Fruit fly (Drosophila melanogaster) whole organism, wandering third instar larva: ENCODE results near the gene PpV.

Source experiments
- Abd-B ChIP-seq: fragments of >200 bp; optimal IDR thresholded peaks from 2 replicates; lab custom pipeline; 2017; ENCODE audit warnings: missing biosample characterization, missing genetic modification characterization
- CG32264 ChIP-seq: fragments of 200-800 bp; sonication (Bioruptor generic); optimal IDR thresholded peaks from 2 replicates; lab custom pipeline; 2016; ENCODE audit warnings: missing biosample characterization, missing genetic modification characterization
- CG9705 ChIP-seq: fragments of 200-800 bp; sonication (Bioruptor generic); optimal IDR thresholded peaks from 2 replicates; lab custom pipeline; 2018; ENCODE audit warnings: missing biosample characterization, mild to moderate bottlenecking, missing genetic modification characterization
- CrebA ChIP-seq: fragments of 200-800 bp; sonication (Bioruptor generic); optimal IDR thresholded peaks from 2 replicates; lab custom pipeline; 2016; ENCODE audit warnings: missing biosample characterization, mild to moderate bottlenecking, missing genetic modification characterization, borderline replicate concordance
- Dfd ChIP-seq: fragments of >200 bp; optimal IDR thresholded peaks from 2 replicates; lab custom pipeline; 2017; ENCODE audit warnings: missing biosample characterization, missing genetic modification characterization
- Dif ChIP-seq: fragments of 200-275, 200-300 bp; sonication (Bioruptor generic); optimal IDR thresholded peaks from 2 replicates; lab custom pipeline; 2018; ENCODE audit warnings: missing biosample characterization, missing genetic modification characterization; ENCODE audit not compliant: partially characterized antibody
- GATAd ChIP-seq: sonication (Bioruptor generic); optimal IDR thresholded peaks from 2 replicates; lab custom pipeline; 2016; ENCODE audit warnings: missing biosample characterization, missing genetic modification characterization
- HLH106 ChIP-seq: fragments of 200-800 bp; optimal IDR thresholded peaks from 3 replicates; lab custom pipeline; 2019; ENCODE audit warnings: missing biosample characterization, mild to moderate bottlenecking, missing genetic modification characterization, moderate library complexity
- Hnf4 ChIP-seq: fragments of 200-800 bp; sonication (Bioruptor generic); optimal IDR thresholded peaks from 2 replicates; lab custom pipeline; 2016; ENCODE audit warnings: missing biosample characterization, mild to moderate bottlenecking, missing genetic modification characterization
- Hr78 ChIP-seq: fragments of >200 bp; optimal IDR thresholded peaks from 2 replicates; lab custom pipeline; 2017; ENCODE audit warnings: missing biosample characterization, missing genetic modification characterization
- Hr83 ChIP-seq: fragments of 200-300 bp; sonication (Bioruptor generic); optimal IDR thresholded peaks from 2 replicates; lab custom pipeline; 2016; ENCODE audit warnings: missing biosample characterization, mild to moderate bottlenecking, missing genetic modification characterization, moderate library complexity; ENCODE audit not compliant: poor library complexity, severe bottlenecking
- Jra ChIP-seq: sonication (Bioruptor generic); optimal IDR thresholded peaks from 2 replicates; lab custom pipeline; 2016; ENCODE audit warnings: missing biosample characterization, missing genetic modification characterization
- Mio ChIP-seq: sonication (Bioruptor generic); optimal IDR thresholded peaks from 2 replicates; lab custom pipeline; 2016; ENCODE audit warnings: missing biosample characterization, missing genetic modification characterization
- Myc ChIP-seq: fragments of >200 bp; optimal IDR thresholded peaks from 2 replicates; lab custom pipeline; 2017
- N ChIP-seq: fragments of >200 bp; optimal IDR thresholded peaks from 2 replicates; lab custom pipeline; 2018; ENCODE audit warnings: missing biosample characterization, missing external identifiers, missing genetic modification characterization
- OdsH ChIP-seq: fragments of 200-800 bp; sonication (Bioruptor generic); optimal IDR thresholded peaks from 2 replicates; lab custom pipeline; 2016; ENCODE audit warnings: missing biosample characterization, mild to moderate bottlenecking, missing genetic modification characterization
- Rel ChIP-seq, 2 experiments: fragments of 200-800 bp; sonication (Bioruptor generic) in 1 of 2; optimal IDR thresholded peaks; 2 replicates in 1 of 2; 3 replicates in 1 of 2; lab custom pipeline; 2016 to 2019; ENCODE audit warnings: mild to moderate bottlenecking in 2 of 2, missing biosample characterization in 2 of 2, missing genetic modification characterization in 2 of 2, moderate library complexity in 1 of 2
- Sp1 ChIP-seq: fragments of 200-800 bp; sonication (Bioruptor generic); optimal IDR thresholded peaks from 3 replicates; lab custom pipeline; 2019; ENCODE audit warnings: missing biosample characterization, mild to moderate bottlenecking, missing genetic modification characterization, moderate library complexity
- Vsx2 ChIP-seq: fragments of 200-300, 225-300 bp; sonication (Bioruptor generic); optimal IDR thresholded peaks from 2 replicates; lab custom pipeline; 2018; ENCODE audit warnings: missing biosample characterization, missing genetic modification characterization; ENCODE audit not compliant: partially characterized antibody
- br ChIP-seq: fragments of 200-800 bp; sonication (Bioruptor generic); optimal IDR thresholded peaks from 2 replicates; lab custom pipeline; 2016; ENCODE audit warnings: missing biosample characterization, missing genetic modification characterization
- brk ChIP-seq: fragments of 200-800 bp; sonication (Bioruptor generic); optimal IDR thresholded peaks from 2 replicates; lab custom pipeline; 2016; ENCODE audit warnings: missing biosample characterization, mild to moderate bottlenecking, missing genetic modification characterization
- dl ChIP-seq, 2 experiments: fragments of 175-275, 200-275 bp in 1 of 2; fragments of 200-275 bp in 1 of 2; sonication (Bioruptor generic); optimal IDR thresholded peaks; lab custom pipeline; 2018; ENCODE audit warnings: mild to moderate bottlenecking in 2 of 2, missing biosample characterization in 2 of 2, missing genetic modification characterization in 2 of 2, moderate library complexity in 2 of 2; ENCODE audit not compliant: partially characterized antibody in 2 of 2, insufficient read depth in 1 of 2
- dmrt93B ChIP-seq: fragments of 200-800 bp; sonication (Bioruptor generic); optimal IDR thresholded peaks from 2 replicates; lab custom pipeline; 2018; ENCODE audit warnings: missing biosample characterization, mild to moderate bottlenecking, missing genetic modification characterization
- dsf ChIP-seq: sonication (Bioruptor generic); optimal IDR thresholded peaks from 2 replicates; lab custom pipeline; 2016; ENCODE audit warnings: missing biosample characterization, missing genetic modification characterization, borderline replicate concordance
- ey ChIP-seq: fragments of 200-800 bp; sonication (Bioruptor generic); optimal IDR thresholded peaks from 2 replicates; lab custom pipeline; 2016; ENCODE audit warnings: missing biosample characterization, missing genetic modification characterization
- foxo ChIP-seq, 2 experiments: fragments of 200-800 bp; sonication (Bioruptor generic); optimal IDR thresholded peaks; 2 replicates in 1 of 2; 3 replicates in 1 of 2; lab custom pipeline; 2016 to 2017; ENCODE audit warnings: missing biosample characterization in 2 of 2, missing genetic modification characterization in 2 of 2
- fru ChIP-seq: fragments of 200-800 bp; sonication (Bioruptor generic); optimal IDR thresholded peaks from 3 replicates; lab custom pipeline; 2016; ENCODE audit warnings: missing biosample characterization, mild to moderate bottlenecking, missing genetic modification characterization
- h ChIP-seq: fragments of 200-800 bp; sonication (Bioruptor generic); optimal IDR thresholded peaks from 3 replicates; lab custom pipeline; 2016; ENCODE audit warnings: missing biosample characterization, mild to moderate bottlenecking, missing genetic modification characterization
- jim ChIP-seq: fragments of 175-275, 200-325 bp; sonication (Bioruptor generic); optimal IDR thresholded peaks from 2 replicates; lab custom pipeline; 2016; ENCODE audit warnings: missing biosample characterization, mild to moderate bottlenecking, missing genetic modification characterization
- lola ChIP-seq: fragments of >200 bp; optimal IDR thresholded peaks from 2 replicates; lab custom pipeline; 2017; ENCODE audit warnings: missing biosample characterization, missing genetic modification characterization
- pan ChIP-seq: fragments of >200 bp; optimal IDR thresholded peaks from 2 replicates; lab custom pipeline; 2017
- psq ChIP-seq: fragments of 200-800 bp; sonication (Bioruptor generic); optimal IDR thresholded peaks from 3 replicates; lab custom pipeline; 2017; ENCODE audit warnings: missing biosample characterization, mild to moderate bottlenecking, missing genetic modification characterization, moderate library complexity
- rgr ChIP-seq: fragments of 200-800 bp; sonication (Bioruptor generic); optimal IDR thresholded peaks from 3 replicates; lab custom pipeline; 2016; ENCODE audit warnings: missing biosample characterization, mild to moderate bottlenecking, missing genetic modification characterization
- sage ChIP-seq: fragments of 200-800 bp; sonication (Bioruptor generic); optimal IDR thresholded peaks from 2 replicates; lab custom pipeline; 2016; ENCODE audit warnings: missing biosample characterization, mild to moderate bottlenecking, missing genetic modification characterization
- sv ChIP-seq: fragments of 200-800 bp; sonication (Bioruptor generic); optimal IDR thresholded peaks from 3 replicates; lab custom pipeline; 2016; ENCODE audit warnings: missing biosample characterization, missing genetic modification characterization
- tai ChIP-seq: sonication (Bioruptor generic); optimal IDR thresholded peaks from 2 replicates; lab custom pipeline; 2016; ENCODE audit warnings: missing biosample characterization, missing genetic modification characterization
- usp ChIP-seq: fragments of >200 bp; optimal IDR thresholded peaks from 2 replicates; lab custom pipeline; 2017; ENCODE audit warnings: missing biosample characterization, missing genetic modification characterization
- woc ChIP-seq: sonication (Bioruptor generic); optimal IDR thresholded peaks from 2 replicates; lab custom pipeline; 2016; ENCODE audit warnings: missing biosample characterization, mild to moderate bottlenecking, missing genetic modification characterization

Gene PpV

dm6 chrX:6350213-6350679 is 22.5 kb downstream of the PpV start, which contains the start of the genes ND-B16.6 and kdn:
Gene ND-B16.6 (minus strand): TSS chrX:6350401.
Gene kdn (plus strand): TSS chrX:6350629.
- TF ChIP-seq Rel (GFP tag; optimal IDR thresholded peaks at IDR 0.05; lab: Kevin White, UChicago) (no peak), Rel (tag; optimal IDR thresholded peaks at IDR 0.05; lab: Kevin White, UChicago) (no peak), jim (no peak), N (GFP tag; lab: Kevin White, UChicago) (no peak), Dif (GFP tag; lab: Kevin White, UChicago) (no peak), OdsH (GFP tag; lab: Kevin White, UChicago) (no peak), usp (no peak), sage (GFP tag; lab: Kevin White, UChicago) (no peak), Myc (no peak), dl (GFP tag; optimal IDR thresholded peaks at IDR 0.05; lab: Kevin White, UChicago; ENCODE audit: insufficient read depth in 1 of 2, partially characterized antibody in 2 of 2) (no peak), fru (no peak), Mio (GFP tag; lab: Kevin White, UChicago) (no peak), lola (no peak), woc (GFP tag; lab: Kevin White, UChicago) (no peak), foxo (GFP tag; optimal IDR thresholded peaks at IDR 0.05; lab: Kevin White, UChicago) (no peak), Hr83 (GFP tag; lab: Kevin White, UChicago) (no peak), dmrt93B (GFP tag; lab: Kevin White, UChicago) (no peak), pan (lab: Kevin White, UChicago) (no peak), CG9705 (GFP tag; lab: Kevin White, UChicago) (no peak), Dfd (no peak), Hnf4 (GFP tag; lab: Kevin White, UChicago) (no peak)

- TF ChIP-seq Mio (GFP tag; lab: Kevin White, UChicago), result no peak
- TF ChIP-seq lola, result no peak
- TF ChIP-seq jim, result no peak
- TF ChIP-seq Rel (GFP tag; optimal IDR thresholded peaks at IDR 0.05; lab: Kevin White, UChicago), result no peak
- peak; percentile 92 for TF ChIP-seq Rel (tag; optimal IDR thresholded peaks at IDR 0.05; lab: Kevin White, UChicago)
Measured at dm6 chrX:6349231-6349630, 23.5 kb downstream of the PpV start.

DNA sequence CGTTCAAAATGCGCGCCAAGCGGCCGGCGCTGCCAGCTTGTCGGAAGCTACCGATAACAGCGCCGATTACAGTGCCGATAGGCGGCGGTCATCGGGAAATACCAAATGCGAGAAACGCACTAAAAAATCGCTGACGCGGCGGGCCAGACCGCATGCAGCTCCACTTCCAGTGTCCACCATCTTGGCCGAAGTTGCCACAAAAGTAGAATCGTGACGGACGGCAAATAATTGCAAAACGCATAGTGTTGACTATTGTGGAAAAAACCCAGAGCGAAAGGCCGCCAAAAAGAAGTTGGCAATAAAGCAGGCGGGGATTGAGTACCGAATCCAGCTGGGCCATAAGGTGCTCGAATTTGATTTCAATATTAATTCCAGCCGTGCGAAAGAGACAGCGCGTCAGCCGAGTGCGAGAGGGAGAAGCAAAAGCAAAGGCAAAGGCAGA is 25.8 kb downstream of the PpV start, which contains the start of gene CG3847:
TSS of gene CG3847 (plus strand) at position 178 of the 442 bp plus-strand sequence.
- TF ChIP-seq Hr78 (GFP tag; lab: Kevin White, UChicago) (no peak), Dfd (no peak), ey (GFP tag; lab: Kevin White, UChicago) (peak; percentile 20), Dif (GFP tag; lab: Kevin White, UChicago) (no peak), woc (GFP tag; lab: Kevin White, UChicago) (no peak), Vsx2 (GFP tag; lab: Kevin White, UChicago) (no peak), dl (GFP tag; optimal IDR thresholded peaks at IDR 0.05; lab: Kevin White, UChicago; ENCODE audit: insufficient read depth in 1 of 2, partially characterized antibody in 2 of 2) (peak in 1 of 2 experiments; percentile 23), CG32264 (GFP tag; lab: Kevin White, UChicago) (no peak), CG9705 (GFP tag; lab: Kevin White, UChicago) (peak; percentile 22), Mio (GFP tag; lab: Kevin White, UChicago) (no peak), Hr83 (GFP tag; lab: Kevin White, UChicago) (no peak), tai (GFP tag; lab: Kevin White, UChicago) (no peak), OdsH (GFP tag; lab: Kevin White, UChicago) (peak; percentile 39), HLH106 (tag; lab: Kevin White, UChicago) (peak; percentile 20), Jra (GFP tag; lab: Kevin White, UChicago) (no peak), psq (GFP tag; lab: Kevin White, UChicago) (peak; percentile 68), fru (peak; percentile 9), lola (no peak), Myc (no peak), Abd-B (GFP tag; lab: Kevin White, UChicago) (no peak), pan (lab: Kevin White, UChicago) (no peak), CrebA (GFP tag; lab: Kevin White, UChicago) (no peak), Rel (GFP tag; optimal IDR thresholded peaks at IDR 0.05; lab: Kevin White, UChicago) (no peak), Rel (tag; optimal IDR thresholded peaks at IDR 0.05; lab: Kevin White, UChicago) (peak; percentile 72), br (GFP tag; lab: Kevin White, UChicago) (peak; percentile 56), sage (GFP tag; lab: Kevin White, UChicago) (no peak), Hnf4 (GFP tag; lab: Kevin White, UChicago) (peak; percentile 55), Sp1 (GFP tag; lab: Kevin White, UChicago) (peak; percentile 55), usp (no peak), GATAd (GFP tag; lab: Kevin White, UChicago) (no peak), h (GFP tag; lab: Kevin White, UChicago) (peak; percentile 39), foxo (GFP tag; optimal IDR thresholded peaks at IDR 0.05; lab: Kevin White, UChicago) (peak in 1 of 2 experiments; percentile 48), dsf (GFP tag; lab: Kevin White, UChicago) (peak; percentile 12), brk (no peak), sv (GFP tag; lab: Kevin White, UChicago) (no peak), rgr (peak; percentile 63), jim (no peak), dmrt93B (GFP tag; lab: Kevin White, UChicago) (no peak), N (GFP tag; lab: Kevin White, UChicago) (no peak)
